Worm (Caenorhabditis elegans): ENCODE measurements around the gene K01C8.2.

ce11 chrII:8278415-8278814 is 9.2 kb upstream of the K01C8.2 start, which contains the start of the genes mrpl-10 and clec-142:
- TF ChIP-seq ama-1 (optimal IDR thresholded peaks at IDR 0.05): no peak
- TF ChIP-seq ama-1 (GFP tag; optimal IDR thresholded peaks at IDR 0.05): no peak
- TF ChIP-seq unc-62 (GFP tag; optimal IDR thresholded peaks at IDR 0.05): no peak
- no peak for TF ChIP-seq snpc-4 (GFP tag; optimal IDR thresholded peaks at IDR 0.05)
- TF ChIP-seq snpc-4 (tag; optimal IDR thresholded peaks at IDR 0.05): no peak
- TF ChIP-seq dpl-1 (GFP tag; optimal IDR thresholded peaks at IDR 0.05): no peak
- TF ChIP-seq rec-8 (tag; optimal IDR thresholded peaks at IDR 0.05): no peak

Data from whole organism, young adult.